Worm (Caenorhabditis elegans) whole organism, midembryonic: Measurements from ENCODE around the gene C56E6.7.

ENCODE experiments used
- T22C8.4 ChIP-seq: fragments of 200-800 bp; sonication (Bioruptor generic); IDR thresholded peaks from 2 replicates; pipeline ENCODE4 v1.3.6; 2022; ENCODE audit warnings: missing genetic modification characterization, missing compliant biosample characterization
- cog-1 ChIP-seq: sonication (generic microtip); optimal IDR thresholded peaks from 2 replicates; lab custom pipeline; 2016; ENCODE audit warnings: missing genetic modification characterization, missing compliant biosample characterization
- flt-1 ChIP-seq: fragments of 200-800 bp; sonication (Bioruptor generic); IDR thresholded peaks from 2 replicates; pipeline ENCODE4 v1.3.6; 2022; ENCODE audit warnings: missing genetic modification characterization, missing compliant biosample characterization
- klf-2 ChIP-seq: fragments of 200-800 bp; sonication (Bioruptor generic); conservative IDR thresholded peaks from 2 replicates; pipeline ENCODE4 v1.3.6; 2022; ENCODE audit warnings: missing genetic modification reagents, missing genetic modification characterization, missing compliant biosample characterization
- med-1 ChIP-seq: sonication (generic microtip); optimal IDR thresholded peaks from 2 replicates; lab custom pipeline; 2017; ENCODE audit warnings: missing genetic modification characterization, mild to moderate bottlenecking, missing compliant biosample characterization, antibody characterized with exemption, missing genetic modification reagents; ENCODE audit not compliant: insufficient read depth
- ref-1 ChIP-seq: fragments of 200-800 bp; sonication (Bioruptor generic); conservative IDR thresholded peaks from 2 replicates; pipeline ENCODE4 v1.3.6; 2022; ENCODE audit warnings: missing genetic modification reagents, missing genetic modification characterization, missing compliant biosample characterization
- tab-1 ChIP-seq: fragments of 200-800 bp; sonication (Bioruptor generic); IDR thresholded peaks from 2 replicates; pipeline ENCODE4 v1.3.6; 2022; ENCODE audit warnings: missing genetic modification characterization, missing compliant biosample characterization
- ztf-29 ChIP-seq: fragments of 200-800 bp; sonication (Bioruptor generic); IDR thresholded peaks from 2 replicates; pipeline ENCODE4 v1.3.6; 2022; ENCODE audit warnings: missing genetic modification reagents, missing genetic modification characterization, missing compliant biosample characterization

- no peak for TF ChIP-seq cog-1 (tag; lab: Kevin White, UChicago)
- no peak for TF ChIP-seq ref-1 (GFP tag; lab: Robert Waterston, UW)
- TF ChIP-seq flt-1 (GFP tag; lab: Robert Waterston, UW), result no peak
- TF ChIP-seq tab-1 (GFP tag; lab: Robert Waterston, UW), result no peak
- TF ChIP-seq med-1, result no peak
- no peak for TF ChIP-seq klf-2 (GFP tag; lab: Robert Waterston, UW)
- no peak for TF ChIP-seq T22C8.4 (GFP tag; lab: Robert Waterston, UW)
- no peak for TF ChIP-seq ztf-29
These were observed 15.6 kb downstream of the C56E6.7 start, which contains the start of gene abcx-1 for ce11 chrII:6531940-6532339.
